Worm (Caenorhabditis elegans) whole organism, L2 larva: ENCODE data around the gene C30B5.2.

Experiments used
- C34F6.9 ChIP-seq: fragments of 150-350 bp; optimal IDR thresholded peaks from 2 replicates; lab custom pipeline; 2014; ENCODE audit warnings: missing biosample characterization, missing genetic modification characterization
- F13H6.1 ChIP-seq: sonication (generic microtip); optimal IDR thresholded peaks from 2 replicates; lab custom pipeline; 2016; ENCODE audit warnings: missing genetic modification characterization, missing compliant biosample characterization
- Y55F3AM.14 ChIP-seq: fragments of 200-800 bp; sonication (Bioruptor generic); optimal IDR thresholded peaks from 2 replicates; lab custom pipeline; 2018; ENCODE audit warnings: mild to moderate bottlenecking, missing genetic modification characterization, missing compliant biosample characterization
- blmp-1 ChIP-seq: sonication (generic microtip); optimal IDR thresholded peaks from 2 replicates; lab custom pipeline; 2017; ENCODE audit warnings: missing genetic modification characterization, mild to moderate bottlenecking, missing compliant biosample characterization, antibody characterized with exemption, moderate library complexity; ENCODE audit not compliant: insufficient read depth
- ceh-16 ChIP-seq: fragments of 150-350 bp; optimal IDR thresholded peaks from 2 replicates; lab custom pipeline; 2014; ENCODE audit warnings: missing biosample characterization, missing genetic modification characterization
- crh-2 ChIP-seq: sonication (generic microtip); optimal IDR thresholded peaks from 2 replicates; lab custom pipeline; 2017; ENCODE audit warnings: missing biosample characterization, missing genetic modification characterization
- dmd-4 ChIP-seq: sonication (generic microtip); optimal IDR thresholded peaks from 2 replicates; lab custom pipeline; 2017; ENCODE audit warnings: missing biosample characterization, missing genetic modification characterization
- egl-27 ChIP-seq: sonication (generic microtip); optimal IDR thresholded peaks from 3 replicates; lab custom pipeline; 2017; ENCODE audit warnings: missing biosample characterization, missing genetic modification reagents, missing genetic modification characterization
- fos-1 ChIP-seq: fragments of 150-350 bp; optimal IDR thresholded peaks from 2 replicates; lab custom pipeline; 2014; ENCODE audit warnings: missing biosample characterization, missing genetic modification characterization
- gmeb-1 ChIP-seq: fragments of 150-350 bp; optimal IDR thresholded peaks from 2 replicates; lab custom pipeline; 2014; ENCODE audit warnings: missing biosample characterization, missing genetic modification characterization
- lin-11 ChIP-seq: fragments of 150-350 bp; sonication (generic microtip); optimal IDR thresholded peaks from 2 replicates; lab custom pipeline; 2014; ENCODE audit warnings: missing biosample characterization, missing genetic modification characterization, inconsistent platforms, mixed read lengths
- lsy-2 ChIP-seq, 2 experiments: fragments of 150-350 bp in 1 of 2; sonication (generic microtip) in 1 of 2; optimal IDR thresholded peaks; 2 replicates each; lab custom pipeline; 2014 to 2017; ENCODE audit warnings: missing biosample characterization in 2 of 2, missing genetic modification characterization in 2 of 2
- mab-5 ChIP-seq: fragments of 150-350 bp; optimal IDR thresholded peaks from 2 replicates; lab custom pipeline; 2014; ENCODE audit warnings: missing biosample characterization, missing genetic modification characterization
- mbf-1 ChIP-seq: sonication (generic microtip); optimal IDR thresholded peaks from 2 replicates; lab custom pipeline; 2017; ENCODE audit warnings: missing biosample characterization, missing genetic modification characterization
- mdl-1 ChIP-seq, 2 experiments: fragments of 150-350 bp in 1 of 2; sonication (generic microtip) in 1 of 2; optimal IDR thresholded peaks; 2 replicates each; lab custom pipeline; 2017; ENCODE audit warnings: missing biosample characterization in 2 of 2, missing genetic modification characterization in 2 of 2
- nhr-10 ChIP-seq: sonication (generic microtip); optimal IDR thresholded peaks from 2 replicates; lab custom pipeline; 2017; ENCODE audit warnings: missing biosample characterization, missing genetic modification characterization
- nhr-11 ChIP-seq: fragments of 150-350 bp; optimal IDR thresholded peaks from 2 replicates; lab custom pipeline; 2014; ENCODE audit warnings: missing biosample characterization, missing genetic modification characterization
- nhr-12 ChIP-seq: fragments of 150-350 bp; optimal IDR thresholded peaks from 2 replicates; lab custom pipeline; 2014; ENCODE audit warnings: missing biosample characterization, missing genetic modification characterization
- nhr-21 ChIP-seq: fragments of 150-350 bp; optimal IDR thresholded peaks from 2 replicates; lab custom pipeline; 2014; ENCODE audit warnings: missing biosample characterization, missing genetic modification characterization
- nhr-23 ChIP-seq: fragments of 150-350 bp; optimal IDR thresholded peaks from 2 replicates; lab custom pipeline; 2014; ENCODE audit warnings: missing biosample characterization, missing genetic modification reagents, missing genetic modification characterization
- nhr-237 ChIP-seq: fragments of 150-350 bp; optimal IDR thresholded peaks from 2 replicates; lab custom pipeline; 2014; ENCODE audit warnings: missing biosample characterization, missing genetic modification characterization
- nhr-25 ChIP-seq: fragments of 150-350 bp; sonication (generic microtip); optimal IDR thresholded peaks from 3 replicates; lab custom pipeline; 2014; ENCODE audit warnings: missing biosample characterization, missing genetic modification characterization
- peb-1 ChIP-seq: fragments of 150-350 bp; optimal IDR thresholded peaks from 2 replicates; lab custom pipeline; 2014; ENCODE audit warnings: missing biosample characterization, missing genetic modification characterization
- sem-4 ChIP-seq: fragments of 150-350 bp; optimal IDR thresholded peaks from 2 replicates; lab custom pipeline; 2014; ENCODE audit warnings: missing biosample characterization, missing genetic modification reagents, missing genetic modification characterization
- skn-1 ChIP-seq: sonication (generic microtip); optimal IDR thresholded peaks from 2 replicates; lab custom pipeline; 2017; ENCODE audit warnings: missing biosample characterization, missing genetic modification characterization
- sma-3 ChIP-seq: sonication (generic microtip); optimal IDR thresholded peaks from 2 replicates; lab custom pipeline; 2016; ENCODE audit warnings: missing genetic modification reagents, missing genetic modification characterization, missing compliant biosample characterization
- sma-9 ChIP-seq, 2 experiments: fragments of 150-350 bp in 1 of 2; sonication (generic microtip) in 1 of 2; optimal IDR thresholded peaks; 2 replicates each; lab custom pipeline; 2014 to 2016; ENCODE audit warnings: missing genetic modification characterization in 2 of 2, mild to moderate bottlenecking in 1 of 2, missing biosample characterization in 1 of 2, missing compliant biosample characterization in 1 of 2, missing genetic modification reagents in 1 of 2, moderate library complexity in 1 of 2
- snpc-4 ChIP-seq: fragments of 150-350 bp; optimal IDR thresholded peaks from 2 replicates; lab custom pipeline; 2014; ENCODE audit warnings: missing biosample characterization, missing genetic modification characterization
- unc-39 ChIP-seq: fragments of 150-350 bp; optimal IDR thresholded peaks from 2 replicates; lab custom pipeline; 2014; ENCODE audit warnings: missing biosample characterization, missing genetic modification characterization
- unc-55 ChIP-seq: fragments of 150-350 bp; sonication (generic microtip); optimal IDR thresholded peaks from 3 replicates; lab custom pipeline; 2014; ENCODE audit warnings: missing biosample characterization, missing genetic modification reagents, missing genetic modification characterization
- zag-1 ChIP-seq: fragments of 150-350 bp; optimal IDR thresholded peaks from 2 replicates; lab custom pipeline; 2014; ENCODE audit warnings: missing biosample characterization, missing genetic modification characterization
- ztf-1 ChIP-seq: fragments of 200-800 bp; sonication (Bioruptor generic); conservative IDR thresholded peaks from 2 replicates; pipeline ENCODE4 v1.3.6; 2022; ENCODE audit warnings: missing genetic modification characterization, missing compliant biosample characterization
- ztf-11 ChIP-seq: sonication (generic microtip); optimal IDR thresholded peaks from 2 replicates; lab custom pipeline; 2017; ENCODE audit warnings: missing biosample characterization, missing genetic modification characterization
- ztf-4 ChIP-seq: fragments of 150-350 bp; optimal IDR thresholded peaks from 2 replicates; lab custom pipeline; 2014; ENCODE audit warnings: missing biosample characterization, missing genetic modification characterization

Gene C30B5.2

ce11 chrII:6222558-6222957 lies 25.6 kb downstream of the C30B5.2 start, which contains the start of gene C30B5.6:
Gene C30B5.6 (minus strand): TSS chrII:6222658.
- no peak for TF ChIP-seq peb-1 (tag; lab: Kevin White, UChicago)
- TF ChIP-seq snpc-4 = no peak
- no peak for TF ChIP-seq skn-1
- no peak for TF ChIP-seq nhr-25
- TF ChIP-seq ztf-11 (tag; lab: Kevin White, UChicago) = no peak
- no peak for TF ChIP-seq gmeb-1 (tag; lab: Kevin White, UChicago)
- no peak for TF ChIP-seq unc-55 (GFP tag; lab: Kevin White, UChicago)
- no peak for TF ChIP-seq egl-27 (tag; lab: Kevin White, UChicago)
- TF ChIP-seq C34F6.9 (tag; lab: Kevin White, UChicago) = no peak
- no peak for TF ChIP-seq ztf-4 (tag; lab: Kevin White, UChicago)
- TF ChIP-seq lsy-2 (tag; optimal IDR thresholded peaks at IDR 0.05; lab: Kevin White, UChicago) = no peak
- TF ChIP-seq unc-39 = no peak
- TF ChIP-seq mab-5 (tag; lab: Kevin White, UChicago) = no peak
- TF ChIP-seq sma-3 (GFP tag; lab: Kevin White, UChicago) = no peak
- TF ChIP-seq mbf-1 (tag; lab: Kevin White, UChicago) = no peak
- TF ChIP-seq nhr-11 (tag; lab: Kevin White, UChicago) = no peak
- TF ChIP-seq F13H6.1 = no peak

ce11 chrII:6223755-6224154 lies 26.8 kb downstream of the C30B5.2 start:
- TF ChIP-seq F13H6.1 (no peak), lsy-2 (tag; optimal IDR thresholded peaks at IDR 0.05; lab: Kevin White, UChicago) (no peak), lin-11 (tag; lab: Kevin White, UChicago) (no peak), dmd-4 (tag; lab: Kevin White, UChicago) (no peak), mdl-1 (tag; optimal IDR thresholded peaks at IDR 0.05; lab: Kevin White, UChicago) (no peak), ceh-16 (no peak), nhr-23 (tag; lab: Kevin White, UChicago) (no peak), C34F6.9 (tag; lab: Kevin White, UChicago) (no peak), nhr-12 (tag; lab: Kevin White, UChicago) (no peak), ztf-1 (GFP tag; lab: Robert Waterston, UW) (no peak), skn-1 (no peak), sma-9 (GFP tag; optimal IDR thresholded peaks at IDR 0.05; lab: Kevin White, UChicago) (no peak), sma-9 (tag; optimal IDR thresholded peaks at IDR 0.05; lab: Kevin White, UChicago) (no peak), gmeb-1 (tag; lab: Kevin White, UChicago) (no peak), nhr-10 (tag; lab: Kevin White, UChicago) (no peak), crh-2 (tag; lab: Kevin White, UChicago) (no peak)

- TF ChIP-seq mab-5 (tag; lab: Kevin White, UChicago) (peak; percentile 1), fos-1 (tag; lab: Kevin White, UChicago) (no peak), sma-9 (GFP tag; optimal IDR thresholded peaks at IDR 0.05; lab: Kevin White, UChicago) (peak; percentile 8), sma-9 (tag; optimal IDR thresholded peaks at IDR 0.05; lab: Kevin White, UChicago) (no peak), unc-55 (GFP tag; lab: Kevin White, UChicago) (peak; percentile 67)
Measured at ce11 chrII:6226995-6227394, 30.0 kb downstream of the C30B5.2 start, which contains the start of gene srsy-2. Gene srsy-2 (minus strand): TSS chrII:6227095.

ce11 chrII:6230116-6230515 lies 33.1 kb downstream of the C30B5.2 start:
- no peak for TF ChIP-seq sem-4 (tag; lab: Kevin White, UChicago)
- no peak for TF ChIP-seq dmd-4 (tag; lab: Kevin White, UChicago)
- no peak for TF ChIP-seq zag-1 (tag; lab: Kevin White, UChicago)
- no peak for TF ChIP-seq lin-11 (tag; lab: Kevin White, UChicago)
- no peak for TF ChIP-seq snpc-4
- TF ChIP-seq nhr-23 (tag; lab: Kevin White, UChicago) = no peak
- TF ChIP-seq nhr-25 = no peak
- no peak for TF ChIP-seq nhr-10 (tag; lab: Kevin White, UChicago)
- TF ChIP-seq nhr-21 = no peak
- no peak for TF ChIP-seq mbf-1 (tag; lab: Kevin White, UChicago)
- no peak for TF ChIP-seq blmp-1 (tag; lab: Kevin White, UChicago)
- no peak for TF ChIP-seq mab-5 (tag; lab: Kevin White, UChicago)
- no peak for TF ChIP-seq nhr-11 (tag; lab: Kevin White, UChicago)
- TF ChIP-seq ceh-16 = no peak
- TF ChIP-seq Y55F3AM.14 (GFP tag; lab: Kevin White, UChicago) = no peak
- TF ChIP-seq ztf-4 (tag; lab: Kevin White, UChicago) = no peak
- TF ChIP-seq nhr-237 (tag; lab: Kevin White, UChicago) = no peak
- no peak for TF ChIP-seq nhr-12 (tag; lab: Kevin White, UChicago)
